Fruit fly (Drosophila melanogaster) whole organism, embryonic: Measurements from ENCODE around the gene Nepl3.

Experiments used
- B-H2 ChIP-seq: fragments of 200-800 bp; sonication (Bioruptor generic); optimal IDR thresholded peaks from 2 replicates; lab custom pipeline; 2018; ENCODE audit warnings: missing biosample characterization, mild to moderate bottlenecking, missing genetic modification characterization
- BEAF-32 ChIP-seq: fragments of 200-800 bp; sonication (Bioruptor generic); optimal IDR thresholded peaks from 3 replicates; lab custom pipeline; 2017; ENCODE audit warnings: missing biosample characterization, missing genetic modification characterization, mild to moderate bottlenecking, moderate library complexity, missing genetic modification reagents
- Blimp-1 ChIP-seq: fragments of 200-800 bp; sonication (Bioruptor generic); optimal IDR thresholded peaks from 3 replicates; lab custom pipeline; 2018; ENCODE audit warnings: missing biosample characterization, missing genetic modification characterization, mild to moderate bottlenecking, moderate library complexity, missing genetic modification reagents
- CG10209 ChIP-seq: fragments of 200-800 bp; sonication (Bioruptor generic); optimal IDR thresholded peaks from 3 replicates; lab custom pipeline; 2017; ENCODE audit warnings: missing biosample characterization, mild to moderate bottlenecking, missing genetic modification characterization, missing genetic modification reagents
- CG10366 ChIP-seq: fragments of 200-800 bp; sonication (Bioruptor generic); IDR thresholded peaks from 2 replicates; pipeline ENCODE4 v1.3.6; 2022; ENCODE audit warnings: missing biosample characterization, missing genetic modification characterization
- CG10431 ChIP-seq: fragments of 200-800 bp; sonication (Bioruptor generic); optimal IDR thresholded peaks from 3 replicates; lab custom pipeline; 2018; ENCODE audit warnings: missing biosample characterization, mild to moderate bottlenecking, missing genetic modification characterization
- CG11504 ChIP-seq: fragments of 200-800 bp; sonication (Bioruptor generic); optimal IDR thresholded peaks from 3 replicates; lab custom pipeline; 2019; ENCODE audit warnings: missing biosample characterization, mild to moderate bottlenecking, missing genetic modification characterization, moderate library complexity
- CG11560 ChIP-seq: fragments of 200-800 bp; sonication (Bioruptor generic); IDR thresholded peaks from 3 replicates; pipeline ENCODE4 v1.3.6; 2022; ENCODE audit warnings: missing biosample characterization, missing genetic modification characterization
- CG12391 ChIP-seq: fragments of 200-800 bp; sonication (Bioruptor generic); optimal IDR thresholded peaks from 3 replicates; lab custom pipeline; 2018; ENCODE audit warnings: missing biosample characterization, mild to moderate bottlenecking, missing genetic modification characterization, moderate library complexity
- CG13424 ChIP-seq: fragments of 200-800 bp; sonication (Bioruptor generic); optimal IDR thresholded peaks from 2 replicates; lab custom pipeline; 2019; ENCODE audit warnings: missing biosample characterization, mild to moderate bottlenecking, missing genetic modification characterization, moderate library complexity
- CG13775 ChIP-seq: fragments of 200-800 bp; sonication (Bioruptor generic); optimal IDR thresholded peaks from 3 replicates; lab custom pipeline; 2017; ENCODE audit warnings: missing biosample characterization, mild to moderate bottlenecking, missing genetic modification characterization
- CG1647 ChIP-seq: fragments of 200-800 bp; sonication (Bioruptor generic); optimal IDR thresholded peaks from 3 replicates; lab custom pipeline; 2016; ENCODE audit warnings: missing biosample characterization, missing genetic modification characterization
- CG18764 ChIP-seq: fragments of 200-800 bp; sonication (Bioruptor generic); optimal IDR thresholded peaks from 3 replicates; lab custom pipeline; 2016; ENCODE audit warnings: missing biosample characterization, missing genetic modification characterization
- CG2116 ChIP-seq: fragments of 200-800 bp; sonication (Bioruptor generic); optimal IDR thresholded peaks from 3 replicates; lab custom pipeline; 2018; ENCODE audit warnings: missing biosample characterization, mild to moderate bottlenecking, missing genetic modification characterization
- CG2120 ChIP-seq: fragments of 200-800 bp; sonication (Bioruptor generic); optimal IDR thresholded peaks from 3 replicates; lab custom pipeline; 2016; ENCODE audit warnings: missing biosample characterization, missing genetic modification characterization
- CG2202 ChIP-seq: fragments of 200-800 bp; sonication (Bioruptor generic); optimal IDR thresholded peaks from 2 replicates; lab custom pipeline; 2018; ENCODE audit warnings: missing biosample characterization, mild to moderate bottlenecking, missing genetic modification characterization
- CG2678 ChIP-seq: fragments of 200-800 bp; sonication (Bioruptor generic); optimal IDR thresholded peaks from 3 replicates; lab custom pipeline; 2019; ENCODE audit warnings: missing biosample characterization, mild to moderate bottlenecking, missing genetic modification characterization, moderate library complexity
- CG30403 ChIP-seq: fragments of 200-800 bp; sonication (Bioruptor generic); optimal IDR thresholded peaks from 3 replicates; lab custom pipeline; 2016; ENCODE audit warnings: missing biosample characterization, missing genetic modification characterization
- CG34376 ChIP-seq: fragments of 200-800 bp; sonication (Bioruptor generic); optimal IDR thresholded peaks from 2 replicates; lab custom pipeline; 2018; ENCODE audit warnings: missing biosample characterization, mild to moderate bottlenecking, missing genetic modification characterization
- CG4854 ChIP-seq: fragments of 200-800 bp; sonication (Bioruptor generic); optimal IDR thresholded peaks from 2 replicates; lab custom pipeline; 2016; ENCODE audit warnings: missing biosample characterization, missing genetic modification characterization, inconsistent platforms
- CG7745 ChIP-seq: fragments of 200-800 bp; sonication (Bioruptor generic); optimal IDR thresholded peaks from 2 replicates; lab custom pipeline; 2018; ENCODE audit warnings: missing biosample characterization, mild to moderate bottlenecking, missing genetic modification characterization, moderate library complexity
- CG7928 ChIP-seq: fragments of 200-800 bp; sonication (Bioruptor generic); optimal IDR thresholded peaks from 2 replicates; lab custom pipeline; 2017; ENCODE audit warnings: missing biosample characterization, mild to moderate bottlenecking, missing genetic modification characterization
- CG8944 ChIP-seq: fragments of 200-800 bp; sonication (Bioruptor generic); optimal IDR thresholded peaks from 3 replicates; lab custom pipeline; 2016; ENCODE audit warnings: missing biosample characterization, missing genetic modification characterization
- Dad ChIP-seq: fragments of 200-800 bp; sonication (Bioruptor generic); optimal IDR thresholded peaks from 3 replicates; lab custom pipeline; 2016; ENCODE audit warnings: missing biosample characterization, missing genetic modification characterization
- Fer1 ChIP-seq: fragments of 200-800 bp; sonication (Bioruptor generic); optimal IDR thresholded peaks from 2 replicates; lab custom pipeline; 2017; ENCODE audit warnings: missing biosample characterization, mild to moderate bottlenecking, missing genetic modification characterization
- H15 ChIP-seq: fragments of 200-800 bp; sonication (Bioruptor generic); IDR thresholded peaks from 3 replicates; pipeline ENCODE4 v1.3.6; 2022; ENCODE audit warnings: missing biosample characterization, missing genetic modification characterization
- H2.0 ChIP-seq: fragments of 200-800 bp; sonication (Bioruptor generic); IDR thresholded peaks from 2 replicates; pipeline ENCODE4 v1.3.6; 2022; ENCODE audit warnings: missing biosample characterization, missing genetic modification characterization
- HLH3B ChIP-seq: fragments of 200-800 bp; sonication (Bioruptor generic); IDR thresholded peaks from 2 replicates; pipeline ENCODE4 v1.3.6; 2022; ENCODE audit warnings: missing biosample characterization, missing genetic modification characterization
- Hey ChIP-seq: fragments of 200-800 bp; sonication (Bioruptor generic); optimal IDR thresholded peaks from 3 replicates; lab custom pipeline; 2018; ENCODE audit warnings: missing biosample characterization, mild to moderate bottlenecking, missing genetic modification characterization
- Kr ChIP-seq: fragments of 200-800 bp; sonication (Bioruptor generic); optimal IDR thresholded peaks from 2 replicates; lab custom pipeline; 2017; ENCODE audit warnings: missing biosample characterization, mild to moderate bottlenecking, missing genetic modification characterization
- MBD-R2 ChIP-seq: fragments of 200-800 bp; sonication (Bioruptor generic); IDR thresholded peaks from 2 replicates; pipeline ENCODE4 v1.3.6; 2022; ENCODE audit warnings: missing biosample characterization, missing genetic modification characterization
- Max ChIP-seq: fragments of 200-800 bp; sonication (Bioruptor generic); optimal IDR thresholded peaks from 2 replicates; lab custom pipeline; 2016; ENCODE audit warnings: missing biosample characterization, mild to moderate bottlenecking, missing genetic modification characterization
- Pdp1 ChIP-seq, 2 experiments: fragments of 200-800 bp; sonication (Bioruptor generic); optimal IDR thresholded peaks; 3 replicates each; lab custom pipeline; 2016; ENCODE audit warnings: missing biosample characterization in 2 of 2, missing genetic modification characterization in 2 of 2, mild to moderate bottlenecking in 1 of 2, moderate library complexity in 1 of 2
- Xrp1 ChIP-seq: fragments of 200-800 bp; sonication (Bioruptor generic); IDR thresholded peaks from 2 replicates; pipeline ENCODE4 v1.3.6; 2022; ENCODE audit warnings: missing biosample characterization, missing genetic modification characterization
- ara ChIP-seq: fragments of 200-800 bp; sonication (Bioruptor generic); IDR thresholded peaks from 2 replicates; pipeline ENCODE4 v1.3.6; 2022; ENCODE audit warnings: missing biosample characterization, missing genetic modification characterization
- ash1 ChIP-seq: fragments of 200-800 bp; sonication (Bioruptor generic); optimal IDR thresholded peaks from 2 replicates; lab custom pipeline; 2018; ENCODE audit warnings: missing biosample characterization, mild to moderate bottlenecking, missing genetic modification characterization
- ato ChIP-seq: fragments of 200-800 bp; sonication (Bioruptor generic); IDR thresholded peaks from 2 replicates; pipeline ENCODE4 v1.3.6; 2022; ENCODE audit warnings: missing biosample characterization, missing genetic modification characterization; ENCODE audit not compliant: partially characterized antibody
- cg ChIP-seq: fragments of 200-800 bp; sonication (Bioruptor generic); optimal IDR thresholded peaks from 3 replicates; lab custom pipeline; 2019; ENCODE audit warnings: missing biosample characterization, mild to moderate bottlenecking, missing genetic modification characterization, moderate library complexity
- chm ChIP-seq: fragments of 200-800 bp; sonication (Bioruptor generic); IDR thresholded peaks from 2 replicates; pipeline ENCODE4 v1.3.6; 2022; ENCODE audit warnings: missing biosample characterization, missing genetic modification characterization
- dmrt11E ChIP-seq: fragments of 200-800 bp; sonication (Bioruptor generic); optimal IDR thresholded peaks from 3 replicates; lab custom pipeline; 2018; ENCODE audit warnings: missing biosample characterization, mild to moderate bottlenecking, missing genetic modification characterization, moderate library complexity
- dysf ChIP-seq: fragments of 200-800 bp; sonication (Bioruptor generic); IDR thresholded peaks from 3 replicates; pipeline ENCODE4 v1.3.6; 2022; ENCODE audit warnings: missing biosample characterization, missing genetic modification characterization
- hth ChIP-seq: fragments of >200 bp; optimal IDR thresholded peaks from 2 replicates; lab custom pipeline; 2017; ENCODE audit warnings: inconsistent platforms
- insv ChIP-seq, 2 experiments: fragments of 200-800 bp; sonication (Bioruptor generic); optimal IDR thresholded peaks; 3 replicates each; lab custom pipeline; 2016 to 2018; ENCODE audit warnings: missing biosample characterization in 2 of 2, missing genetic modification characterization in 2 of 2
- jigr1 ChIP-seq: fragments of 200-800 bp; sonication (Bioruptor generic); IDR thresholded peaks from 3 replicates; pipeline ENCODE4 v1.3.6; 2022; ENCODE audit warnings: missing biosample characterization, missing genetic modification characterization
- lmd ChIP-seq: fragments of 200-800 bp; sonication (Bioruptor generic); IDR thresholded peaks from 2 replicates; pipeline ENCODE4 v1.3.6; 2022; ENCODE audit warnings: missing biosample characterization, missing genetic modification characterization
- lov ChIP-seq, 2 experiments: fragments of 200-800 bp in 1 of 2; fragments of >200 bp in 1 of 2; sonication (Bioruptor generic) in 1 of 2; IDR thresholded peaks in 1 of 2; optimal IDR thresholded peaks in 1 of 2; 2 replicates in 1 of 2; 3 replicates in 1 of 2; pipeline versions ENCODE4 v1.3.6 to Lab custom; 2017 to 2022; ENCODE audit warnings: missing biosample characterization in 1 of 2, missing genetic modification characterization in 1 of 2
- onecut ChIP-seq: fragments of 200-800 bp; sonication (Bioruptor generic); IDR thresholded peaks from 2 replicates; pipeline ENCODE4 v1.3.6; 2022; ENCODE audit warnings: missing biosample characterization, missing genetic modification characterization
- schlank ChIP-seq: fragments of 200-800 bp; sonication (Bioruptor generic); optimal IDR thresholded peaks from 2 replicates; lab custom pipeline; 2018; ENCODE audit warnings: missing biosample characterization, mild to moderate bottlenecking, missing genetic modification characterization
- slbo ChIP-seq: fragments of 200-800 bp; sonication (Bioruptor generic); IDR thresholded peaks from 2 replicates; pipeline ENCODE4 v1.3.6; 2022; ENCODE audit warnings: missing biosample characterization, missing genetic modification characterization
- stc ChIP-seq: fragments of 200-800 bp; sonication (Bioruptor generic); IDR thresholded peaks from 2 replicates; pipeline ENCODE4 v1.3.6; 2022; ENCODE audit warnings: missing biosample characterization, missing genetic modification characterization

Nepl3 gene

DNA sequence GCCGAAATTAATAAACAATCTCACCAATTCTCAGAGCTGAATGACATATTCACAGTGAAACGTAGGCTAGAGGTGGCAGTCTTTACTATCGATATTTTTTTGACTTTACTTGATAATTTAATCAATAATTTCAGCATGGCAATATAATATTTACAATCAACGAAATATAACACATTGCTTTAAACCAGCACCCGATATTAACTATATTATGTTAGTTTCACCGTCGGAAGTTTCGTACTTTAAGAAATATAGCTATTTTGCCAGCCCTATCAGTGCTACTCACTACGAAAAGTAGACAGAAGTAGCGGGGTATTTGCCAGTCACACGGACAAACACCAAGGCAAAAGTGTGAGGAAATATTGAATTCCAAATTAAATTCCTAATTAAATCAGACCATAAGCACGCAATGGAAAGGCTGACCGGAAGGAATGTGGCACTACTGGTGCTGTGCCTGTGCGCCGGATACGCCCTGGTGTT is 47.2 kb downstream of the Nepl3 start, which contains the start of the genes CG31917, Tfb5 and SelT (continued):
- TF ChIP-seq Max (peak; percentile 59), dysf (peak; percentile 57; the same call in 1 of the 3 replicates), jigr1 (GFP tag; lab: Robert Waterston, UW) (no peak), CG1647 (GFP tag; lab: Kevin White, UChicago) (peak; percentile 35), Fer1 (no peak), stc (GFP tag; lab: Robert Waterston, UW) (no peak), CG4854 (GFP tag; lab: Kevin White, UChicago) (peak; percentile 39), CG2202 (tag; lab: Kevin White, UChicago) (no peak), CG10366 (peak; percentile 35; the same call in 1 of the 2 replicates), CG10431 (no peak), H15 (no peak), schlank (tag; lab: Kevin White, UChicago) (peak; percentile 3), HLH3B (peak; percentile 45; the same call in 1 of the 2 replicates), lmd (GFP tag; lab: Robert Waterston, UW) (0 out of 2 replicates have a peak, but pooled peaks have one; percentile 16), B-H2 (peak; percentile 42), CG2120 (GFP tag; lab: Kevin White, UChicago) (peak; percentile 85), Hey (tag; lab: Kevin White, UChicago) (no peak), Kr (GFP tag; lab: Kevin White, UChicago) (no peak), CG18764 (GFP tag; lab: Kevin White, UChicago) (no peak), ara (GFP tag; lab: Robert Waterston, UW) (no peak), cg (GFP tag; lab: Kevin White, UChicago) (no peak), H2.0 (GFP tag; lab: Robert Waterston, UW) (no peak), CG2678 (tag; lab: Kevin White, UChicago) (no peak), CG30403 (GFP tag; lab: Kevin White, UChicago) (peak; percentile 77), CG34376 (GFP tag; lab: Kevin White, UChicago) (peak; percentile 3), hth (lab: Kevin White, UChicago) (no peak), CG11560 (tag; lab: Robert Waterston, UW) (no peak), chm (GFP tag; lab: Robert Waterston, UW) (no peak), CG7928 (GFP tag; lab: Kevin White, UChicago) (peak; percentile 46), CG10209 (GFP tag; lab: Kevin White, UChicago) (peak; percentile 41), Dad (GFP tag; lab: Kevin White, UChicago) (peak; percentile 65), onecut (GFP tag; lab: Robert Waterston, UW) (peak; percentile 57; the same call in 1 of the 2 replicates), CG11504 (tag; lab: Kevin White, UChicago) (peak; percentile 65), Xrp1 (GFP tag; lab: Robert Waterston, UW) (peak; percentile 43; the same call in 1 of the 2 replicates), Pdp1 (GFP tag; optimal IDR thresholded peaks at IDR 0.05; lab: Kevin White, UChicago) (peak; percentile 52 to 54), CG13424 (tag; lab: Kevin White, UChicago) (peak; percentile 70), insv (GFP tag; optimal IDR thresholded peaks at IDR 0.05; lab: Kevin White, UChicago) (peak in 1 of 2 experiments; percentile 44), CG12391 (tag; lab: Kevin White, UChicago) (peak; percentile 82), slbo (GFP tag; lab: Robert Waterston, UW) (peak; percentile 71), CG7745 (tag; lab: Kevin White, UChicago) (no peak), dmrt11E (peak; percentile 52), ato (no peak), BEAF-32 (GFP tag; lab: Kevin White, UChicago) (peak; percentile 89), lov (optimal IDR thresholded peaks at IDR 0.05; lab: Kevin White, UChicago) (peak; percentile 60), lov (GFP tag; IDR thresholded peaks at IDR 0.05; lab: Robert Waterston, UW) (no peak), ash1 (GFP tag; lab: Kevin White, UChicago) (no peak), MBD-R2 (GFP tag; lab: Robert Waterston, UW) (peak; percentile 93), CG2116 (peak; percentile 56), CG13775 (GFP tag; lab: Kevin White, UChicago) (peak; percentile 70), CG8944 (GFP tag; lab: Kevin White, UChicago) (peak; percentile 36), Blimp-1 (no peak)
